Worm (Caenorhabditis elegans): ENCODE data around the gene C18F10.2.
A peak's percentile ranks its signal among the peaks of the same experiment; 100 is the strongest.

The C18F10.2 gene

ce11 chrIII:6268061-6268460 lies 4.9 kb upstream of the C18F10.2 start, which contains the start of gene srg-7:
Gene srg-7, minus strand, starts transcription at chrIII:6268161.
- no peak for TF ChIP-seq snpc-4 (tag; optimal IDR thresholded peaks at IDR 0.05)

- no peak for TF ChIP-seq sma-3 (GFP tag; optimal IDR thresholded peaks at IDR 0.05)
- TF ChIP-seq nhr-10 (tag; optimal IDR thresholded peaks at IDR 0.05): no peak
Observed at ce11 chrIII:6270277-6270676, 2.7 kb upstream of the C18F10.2 start, which contains the start of gene srg-3. Gene srg-3, minus strand, starts transcription at chrIII:6270377.

ce11 chrIII:6278301-6278827 lies 5.4 kb downstream of the C18F10.2 start, which contains the start of gene C18F10.7:
Gene C18F10.7, minus strand, starts transcription at chrIII:6278351.
- no peak for TF ChIP-seq alr-1 (tag; optimal IDR thresholded peaks at IDR 0.05)
- peak; percentile 87 for TF ChIP-seq C34F6.9 (tag; optimal IDR thresholded peaks at IDR 0.05)
- TF ChIP-seq nhr-10 (tag; optimal IDR thresholded peaks at IDR 0.05): no peak
- peak; percentile 91 for TF ChIP-seq sma-9 (GFP tag; optimal IDR thresholded peaks at IDR 0.05)
- no peak for TF ChIP-seq sma-9 (tag; optimal IDR thresholded peaks at IDR 0.05)
- TF ChIP-seq fos-1 (tag; optimal IDR thresholded peaks at IDR 0.05): peak; percentile 54
- TF ChIP-seq mab-5 (tag; optimal IDR thresholded peaks at IDR 0.05): peak; percentile 61
- no peak for TF ChIP-seq skn-1 (tag; optimal IDR thresholded peaks at IDR 0.05)
- TF ChIP-seq unc-55 (GFP tag; optimal IDR thresholded peaks at IDR 0.05): peak; percentile 74
- no peak for TF ChIP-seq ZK546.5 (tag; optimal IDR thresholded peaks at IDR 0.05)
- TF ChIP-seq F13H6.1 (tag; optimal IDR thresholded peaks at IDR 0.05): peak; percentile 70
- TF ChIP-seq gmeb-1 (tag; optimal IDR thresholded peaks at IDR 0.05): peak; percentile 63
- peak in 1 of 2 experiments; percentile 80 for TF ChIP-seq lsy-2 (tag; optimal IDR thresholded peaks at IDR 0.05)
- TF ChIP-seq sem-4 (tag; optimal IDR thresholded peaks at IDR 0.05): peak; percentile 80
- peak; percentile 66 for TF ChIP-seq crh-2 (tag; optimal IDR thresholded peaks at IDR 0.05)
- TF ChIP-seq nhr-21 (tag; optimal IDR thresholded peaks at IDR 0.05): no peak
- peak; percentile 85 to 90 for TF ChIP-seq mdl-1 (tag; optimal IDR thresholded peaks at IDR 0.05)
- TF ChIP-seq lin-13 (GFP tag; optimal IDR thresholded peaks at IDR 0.05): peak; percentile 49
- TF ChIP-seq snpc-4 (tag; optimal IDR thresholded peaks at IDR 0.05): peak; percentile 25
- TF ChIP-seq sma-3 (GFP tag; optimal IDR thresholded peaks at IDR 0.05): peak; percentile 30
- TF ChIP-seq ceh-16 (tag; optimal IDR thresholded peaks at IDR 0.05): no peak
- TF ChIP-seq nhr-129 (tag; optimal IDR thresholded peaks at IDR 0.05): peak; percentile 57
- TF ChIP-seq egl-27 (tag; optimal IDR thresholded peaks at IDR 0.05): peak; percentile 55
- TF ChIP-seq R02D3.7 (tag; optimal IDR thresholded peaks at IDR 0.05): peak; percentile 2

ce11 chrIII:6279453-6279852 lies 6.5 kb downstream of the C18F10.2 start:
- TF ChIP-seq ceh-82 (tag; optimal IDR thresholded peaks at IDR 0.05): no peak
- TF ChIP-seq egl-27 (tag; optimal IDR thresholded peaks at IDR 0.05): no peak
- TF ChIP-seq sma-9 (GFP tag; optimal IDR thresholded peaks at IDR 0.05): peak; percentile 3
- TF ChIP-seq sma-9 (tag; optimal IDR thresholded peaks at IDR 0.05): no peak

ce11 chrIII:6280070-6280596 lies 7.2 kb downstream of the C18F10.2 start, which contains the start of gene hmg-1.2:
Gene hmg-1.2, plus strand, starts transcription at chrIII:6280380.
- peak; percentile 43 for TF ChIP-seq lin-11 (tag; optimal IDR thresholded peaks at IDR 0.05)
- peak; percentile 66 for TF ChIP-seq snpc-4 (tag; optimal IDR thresholded peaks at IDR 0.05)
- TF ChIP-seq sem-4 (tag; optimal IDR thresholded peaks at IDR 0.05): peak; percentile 65
- peak; percentile 83 for TF ChIP-seq C34F6.9 (tag; optimal IDR thresholded peaks at IDR 0.05)
- peak; percentile 89 for TF ChIP-seq nhr-21 (tag; optimal IDR thresholded peaks at IDR 0.05)
- peak; percentile 93 for TF ChIP-seq nhr-129 (tag; optimal IDR thresholded peaks at IDR 0.05)
- TF ChIP-seq unc-39 (tag; optimal IDR thresholded peaks at IDR 0.05): no peak
- peak; percentile 43 for TF ChIP-seq mab-5 (tag; optimal IDR thresholded peaks at IDR 0.05)
- no peak for TF ChIP-seq skn-1 (tag; optimal IDR thresholded peaks at IDR 0.05)
- peak; percentile 60 for TF ChIP-seq gmeb-1 (tag; optimal IDR thresholded peaks at IDR 0.05)
- no peak for TF ChIP-seq ceh-82 (tag; optimal IDR thresholded peaks at IDR 0.05)
- TF ChIP-seq ZK546.5 (tag; optimal IDR thresholded peaks at IDR 0.05): peak; percentile 5
- TF ChIP-seq unc-55 (GFP tag; optimal IDR thresholded peaks at IDR 0.05): peak; percentile 82
- no peak for TF ChIP-seq nhr-237 (tag; optimal IDR thresholded peaks at IDR 0.05)
- TF ChIP-seq lin-13 (GFP tag; optimal IDR thresholded peaks at IDR 0.05): peak; percentile 54
- TF ChIP-seq mbf-1 (tag; optimal IDR thresholded peaks at IDR 0.05): no peak
- no peak for TF ChIP-seq aly-2 (tag; optimal IDR thresholded peaks at IDR 0.05)
- peak; percentile 83 for TF ChIP-seq crh-2 (tag; optimal IDR thresholded peaks at IDR 0.05)
- peak; percentile 64 for TF ChIP-seq ceh-16 (tag; optimal IDR thresholded peaks at IDR 0.05)
- peak; percentile 35 for TF ChIP-seq alr-1 (tag; optimal IDR thresholded peaks at IDR 0.05)
- TF ChIP-seq nhr-23 (tag; optimal IDR thresholded peaks at IDR 0.05): no peak
- TF ChIP-seq fos-1 (tag; optimal IDR thresholded peaks at IDR 0.05): peak; percentile 68
- TF ChIP-seq unc-62 (GFP tag; optimal IDR thresholded peaks at IDR 0.05): peak; percentile 44
- TF ChIP-seq ama-1 (optimal IDR thresholded peaks at IDR 0.05): no peak
- peak; percentile 27 to 83 for TF ChIP-seq lsy-2 (tag; optimal IDR thresholded peaks at IDR 0.05)
- peak; percentile 92 for TF ChIP-seq sma-9 (GFP tag; optimal IDR thresholded peaks at IDR 0.05)
- no peak for TF ChIP-seq sma-9 (tag; optimal IDR thresholded peaks at IDR 0.05)
- no peak for TF ChIP-seq R02D3.7 (tag; optimal IDR thresholded peaks at IDR 0.05)
- peak; percentile 52 for TF ChIP-seq zag-1 (tag; optimal IDR thresholded peaks at IDR 0.05)
- TF ChIP-seq nhr-6 (tag; optimal IDR thresholded peaks at IDR 0.05): peak; percentile 87
- no peak for TF ChIP-seq ztf-11 (tag; optimal IDR thresholded peaks at IDR 0.05)
- peak; percentile 95 for TF ChIP-seq F13H6.1 (tag; optimal IDR thresholded peaks at IDR 0.05)
- peak; percentile 73 for TF ChIP-seq ztf-4 (tag; optimal IDR thresholded peaks at IDR 0.05)
- TF ChIP-seq sma-3 (GFP tag; optimal IDR thresholded peaks at IDR 0.05): peak; percentile 74
- TF ChIP-seq nhr-77 (tag; optimal IDR thresholded peaks at IDR 0.05): no peak
- TF ChIP-seq nhr-10 (tag; optimal IDR thresholded peaks at IDR 0.05): no peak
- TF ChIP-seq egl-27 (tag; optimal IDR thresholded peaks at IDR 0.05): peak; percentile 88
- TF ChIP-seq mdl-1 (tag; optimal IDR thresholded peaks at IDR 0.05): peak; percentile 54 to 75
- peak; percentile 67 for TF ChIP-seq Y55F3AM.14 (GFP tag; optimal IDR thresholded peaks at IDR 0.05)
